Worm (Caenorhabditis elegans) whole organism, L2 larva: ENCODE results near the gene nuo-5.

Experiments used
- alr-1 ChIP-seq: fragments of 150-350 bp; optimal IDR thresholded peaks from 2 replicates; lab custom pipeline; 2014; ENCODE audit warnings: missing biosample characterization, missing genetic modification characterization
- crh-2 ChIP-seq: sonication (generic microtip); optimal IDR thresholded peaks from 2 replicates; lab custom pipeline; 2017; ENCODE audit warnings: missing biosample characterization, missing genetic modification characterization
- gmeb-1 ChIP-seq: fragments of 150-350 bp; optimal IDR thresholded peaks from 2 replicates; lab custom pipeline; 2014; ENCODE audit warnings: missing biosample characterization, missing genetic modification characterization
- mdl-1 ChIP-seq, 2 experiments: fragments of 150-350 bp in 1 of 2; sonication (generic microtip) in 1 of 2; optimal IDR thresholded peaks; 2 replicates each; lab custom pipeline; 2017; ENCODE audit warnings: missing biosample characterization in 2 of 2, missing genetic modification characterization in 2 of 2
- nhr-10 ChIP-seq: sonication (generic microtip); optimal IDR thresholded peaks from 2 replicates; lab custom pipeline; 2017; ENCODE audit warnings: missing biosample characterization, missing genetic modification characterization
- nhr-23 ChIP-seq: fragments of 150-350 bp; optimal IDR thresholded peaks from 2 replicates; lab custom pipeline; 2014; ENCODE audit warnings: missing biosample characterization, missing genetic modification reagents, missing genetic modification characterization
- unc-62 ChIP-seq: fragments of 150-350 bp; optimal IDR thresholded peaks from 2 replicates; lab custom pipeline; 2014; ENCODE audit warnings: missing biosample characterization, missing genetic modification reagents, missing genetic modification characterization
- ztf-11 ChIP-seq: sonication (generic microtip); optimal IDR thresholded peaks from 2 replicates; lab custom pipeline; 2017; ENCODE audit warnings: missing biosample characterization, missing genetic modification characterization

DNA sequence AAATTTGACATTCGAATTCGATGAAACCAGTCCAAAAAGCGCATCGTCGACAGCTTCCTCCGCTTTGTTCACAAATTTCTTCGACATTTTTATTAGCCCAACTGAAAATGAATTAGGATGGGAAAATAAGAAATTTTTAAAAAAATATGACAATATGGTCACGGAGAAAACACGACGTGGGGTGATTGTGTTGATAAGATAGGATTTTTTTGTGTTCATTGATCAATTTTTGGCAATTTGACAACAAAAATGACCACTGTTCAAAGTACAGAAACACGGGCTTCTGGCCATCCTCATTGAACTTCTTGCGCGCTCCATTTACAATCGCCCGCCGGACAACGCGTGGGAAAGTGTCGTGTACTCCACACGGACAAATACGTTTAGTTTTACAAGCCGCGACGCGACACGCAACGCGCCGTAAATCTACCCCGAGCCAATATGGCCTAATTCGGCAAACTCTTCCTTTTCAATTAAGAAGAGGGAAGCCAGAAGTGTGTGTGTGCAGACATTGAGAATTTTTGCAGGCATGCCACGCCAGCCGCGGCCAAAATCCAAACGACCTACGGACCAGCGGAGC lies 46.1 kb upstream of the nuo-5 start, which contains the start of the genes W02H5.8 and angl-1:
- TF ChIP-seq nhr-10 (tag; lab: Kevin White, UChicago) = no peak
- no peak for TF ChIP-seq mdl-1 (tag; optimal IDR thresholded peaks at IDR 0.05; lab: Kevin White, UChicago)
- TF ChIP-seq gmeb-1 (tag; lab: Kevin White, UChicago) = no peak
- no peak for TF ChIP-seq alr-1
- no peak for TF ChIP-seq ztf-11 (tag; lab: Kevin White, UChicago)
- no peak for TF ChIP-seq unc-62 (GFP tag; lab: Kevin White, UChicago)
- TF ChIP-seq crh-2 (tag; lab: Kevin White, UChicago) = no peak
- TF ChIP-seq nhr-23 = no peak
